Fruit fly (Drosophila melanogaster): ENCODE results near the gene Chsy.

The Chsy gene

DNA sequence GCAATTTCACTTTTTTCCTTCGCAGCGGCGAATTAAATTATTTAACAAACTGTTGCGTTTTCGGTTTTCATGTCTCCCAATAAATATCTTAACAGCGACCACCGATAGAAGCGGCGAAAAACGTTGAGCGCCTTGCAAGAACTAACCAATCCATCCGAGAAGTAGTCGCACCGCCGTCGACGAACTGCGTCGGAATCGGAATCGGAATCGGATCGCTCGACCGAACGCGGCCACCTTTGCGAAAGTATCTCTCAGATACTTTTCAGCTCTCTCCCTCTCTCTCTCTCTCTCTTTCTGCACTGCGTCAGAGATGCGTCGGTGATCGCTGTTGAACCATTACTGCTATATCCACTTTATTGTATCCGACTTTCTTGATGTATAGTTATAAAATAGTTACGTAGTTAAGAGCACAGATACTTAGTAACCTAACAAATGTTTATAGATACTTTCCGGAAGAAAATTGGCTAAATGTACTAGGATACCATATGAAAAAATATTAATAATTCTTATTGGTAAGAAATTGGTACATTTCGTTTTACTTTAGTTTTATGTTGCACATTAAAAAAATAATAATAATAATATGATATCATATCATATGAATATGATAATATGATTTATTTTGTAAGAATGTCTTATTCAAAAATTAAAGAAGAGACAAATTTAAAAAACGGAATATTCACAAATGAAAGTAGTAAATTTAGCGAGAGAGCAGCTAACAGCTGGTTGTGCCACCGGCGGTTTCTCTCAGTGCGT is at the start of gene Chsy (continued):
- TF ChIP-seq vnd (GFP tag; IDR thresholded peaks at IDR 0.05; ENCODE audit: partially characterized antibody) (no peak), nom (GFP tag; optimal IDR thresholded peaks at IDR 0.05) (peak; percentile 1), CG9437 (GFP tag; optimal IDR thresholded peaks at IDR 0.05) (peak; percentile 60), pnt (GFP tag; optimal IDR thresholded peaks at IDR 0.05) (no peak), hbn (GFP tag; IDR thresholded peaks at IDR 0.05; ENCODE audit: partially characterized antibody) (no peak), Aef1 (GFP tag; IDR thresholded peaks at IDR 0.05) (no peak), CG18262 (tag; optimal IDR thresholded peaks at IDR 0.05) (peak; percentile 49), Optix (GFP tag; IDR thresholded peaks at IDR 0.05) (no peak), ind (GFP tag; optimal IDR thresholded peaks at IDR 0.05) (no peak), CG11695 (GFP tag; IDR thresholded peaks at IDR 0.05) (0 out of 3 replicates have a peak, but pooled peaks have one; percentile 29), ara (GFP tag; IDR thresholded peaks at IDR 0.05) (no peak), tna (GFP tag; IDR thresholded peaks at IDR 0.05; ENCODE audit: partially characterized antibody) (no peak), CG14710 (tag; optimal IDR thresholded peaks at IDR 0.05) (peak; percentile 27), chn (GFP tag; optimal IDR thresholded peaks at IDR 0.05) (no peak), h (optimal IDR thresholded peaks at IDR 0.05) (no peak), CG34422 (GFP tag; IDR thresholded peaks at IDR 0.05) (peak; percentile 26; the same call in 1 of the 3 replicates), CG2202 (tag; optimal IDR thresholded peaks at IDR 0.05) (no peak), CG7745 (tag; optimal IDR thresholded peaks at IDR 0.05) (no peak), ftz-f1 (GFP tag; optimal IDR thresholded peaks at IDR 0.05) (no peak), seq (GFP tag; IDR thresholded peaks at IDR 0.05) (no peak; the same call in 1 of the 2 replicates), cad (GFP tag; optimal IDR thresholded peaks at IDR 0.05) (no peak), CG42726 (GFP tag; IDR thresholded peaks at IDR 0.05; ENCODE audit: partially characterized antibody) (no peak), Vsx1 (GFP tag; optimal IDR thresholded peaks at IDR 0.05) (no peak), CG31388 (GFP tag; optimal IDR thresholded peaks at IDR 0.05) (no peak), fd102C (GFP tag; optimal IDR thresholded peaks at IDR 0.05) (no peak), CG17328 (GFP tag; IDR thresholded peaks at IDR 0.05) (no peak), CG15479 (GFP tag; optimal IDR thresholded peaks at IDR 0.05) (no peak), CG2712 (tag; optimal IDR thresholded peaks at IDR 0.05) (no peak), Dfd (GFP tag; optimal IDR thresholded peaks at IDR 0.05) (no peak), CG8281 (tag; optimal IDR thresholded peaks at IDR 0.05) (no peak), ci (GFP tag; IDR thresholded peaks at IDR 0.05) (peak; percentile 34; the same call in 1 of the 3 replicates), CG18619 (GFP tag; optimal IDR thresholded peaks at IDR 0.05) (peak; percentile 35), HLH54F (GFP tag; optimal IDR thresholded peaks at IDR 0.05) (no peak)

DNA sequence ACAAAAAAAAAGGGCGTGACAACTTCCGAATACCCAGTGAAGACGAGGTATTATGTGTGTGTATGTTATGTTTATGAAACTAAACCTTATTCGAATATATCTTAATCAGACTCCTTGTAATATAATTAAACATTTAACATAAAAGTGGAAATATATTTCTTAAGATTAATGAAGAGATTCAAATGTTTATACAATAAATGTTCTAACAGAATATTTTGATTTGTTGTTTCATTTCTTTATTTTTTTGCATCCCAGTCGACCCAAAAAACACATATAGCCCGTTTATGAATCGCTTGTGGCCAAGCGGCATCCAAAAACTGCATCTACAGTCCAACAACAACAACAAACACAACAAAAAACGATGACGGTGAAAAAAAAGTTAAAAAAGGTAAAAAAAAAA is 48.7 kb upstream of the Chsy start:
- TF ChIP-seq nom (GFP tag; optimal IDR thresholded peaks at IDR 0.05) (peak; percentile 46), CG13287 (GFP tag; IDR thresholded peaks at IDR 0.05; ENCODE audit: partially characterized antibody) (no peak), bsh (GFP tag; optimal IDR thresholded peaks at IDR 0.05) (peak in 1 of 2 experiments; percentile 27), CG9437 (GFP tag; optimal IDR thresholded peaks at IDR 0.05) (no peak)

DNA sequence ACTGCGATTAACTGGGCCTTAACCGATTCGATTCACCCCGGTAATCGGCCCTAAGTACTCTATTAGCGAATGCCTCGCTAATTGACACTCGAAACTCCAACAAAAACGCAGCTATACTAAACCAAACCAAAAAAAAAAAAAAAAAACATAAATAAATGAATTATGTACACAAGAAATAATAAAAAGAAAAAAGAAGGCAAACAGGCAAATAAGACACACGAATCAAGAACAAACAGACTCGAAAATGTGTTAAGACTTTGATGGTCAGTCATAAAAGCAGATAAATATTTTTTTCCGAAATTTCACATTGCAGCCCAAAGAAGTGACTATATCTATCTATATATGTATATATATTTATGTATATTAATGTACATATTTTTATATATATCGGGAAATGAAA is 46.6 kb upstream of the Chsy start:
- TF ChIP-seq hkb (optimal IDR thresholded peaks at IDR 0.05), result no peak
- peak; percentile 24; the same call in 1 of the 2 replicates for TF ChIP-seq hkb (GFP tag; IDR thresholded peaks at IDR 0.05)
- no peak for TF ChIP-seq danr (GFP tag; IDR thresholded peaks at IDR 0.05)
- TF ChIP-seq CG9817 (tag; optimal IDR thresholded peaks at IDR 0.05), result peak; percentile 3
- TF ChIP-seq otp (GFP tag; IDR thresholded peaks at IDR 0.05), result 0 out of 3 replicates have a peak, but pooled peaks have one; percentile 46
- peak; percentile 41 for TF ChIP-seq CG17359 (tag; optimal IDR thresholded peaks at IDR 0.05)
- TF ChIP-seq CG3726 (GFP tag; IDR thresholded peaks at IDR 0.05), result no peak
- TF ChIP-seq gem (tag; optimal IDR thresholded peaks at IDR 0.05), result peak; percentile 36
- peak; percentile 7 for TF ChIP-seq CG15696 (tag; optimal IDR thresholded peaks at IDR 0.05)
- TF ChIP-seq gsb (GFP tag; IDR thresholded peaks at IDR 0.05), result no peak
- peak; percentile 40 for TF ChIP-seq CG15269 (tag; optimal IDR thresholded peaks at IDR 0.05)
- peak; percentile 43 for TF ChIP-seq lab (GFP tag; optimal IDR thresholded peaks at IDR 0.05)
- TF ChIP-seq PHDP (tag; optimal IDR thresholded peaks at IDR 0.05), result peak; percentile 39
- no peak for TF ChIP-seq fd96Cb (tag; optimal IDR thresholded peaks at IDR 0.05)

All from whole organism, embryonic.